Worm (Caenorhabditis elegans) whole organism, L4 larva: Measurements from ENCODE around the gene spp-20.

Experiments
- F26F4.8 ChIP-seq: fragments of 200-800 bp; sonication (Bioruptor generic); conservative IDR thresholded peaks from 2 replicates; pipeline ENCODE4 v1.3.6; 2022; ENCODE audit warnings: missing genetic modification characterization, missing compliant biosample characterization
- ZK337.2 ChIP-seq: fragments of 200-800 bp; sonication (Bioruptor generic); IDR thresholded peaks from 2 replicates; pipeline ENCODE4 v1.3.6; 2022; ENCODE audit warnings: missing genetic modification reagents, missing genetic modification characterization, missing compliant biosample characterization
- aha-1 ChIP-seq: fragments of 150-350 bp; peaks from one replicate; lab custom pipeline; 2014; ENCODE audit warnings: missing biosample characterization, missing genetic modification characterization
- ama-1 ChIP-seq: fragments of 150-350 bp; optimal IDR thresholded peaks from 2 replicates; lab custom pipeline; 2014; ENCODE audit warnings: inconsistent platforms, mixed read lengths
- fkh-10 ChIP-seq: fragments of 150-350 bp; optimal IDR thresholded peaks from 2 replicates; lab custom pipeline; 2014; ENCODE audit warnings: missing biosample characterization, missing genetic modification reagents, missing genetic modification characterization
- lsy-2 ChIP-seq, 2 experiments: fragments of 150-350 bp in 1 of 2; sonication (generic microtip) in 1 of 2; optimal IDR thresholded peaks; 2 replicates each; lab custom pipeline; 2014 to 2017; ENCODE audit warnings: missing biosample characterization in 2 of 2, missing genetic modification characterization in 2 of 2
- nhr-102 ChIP-seq: sonication (generic microtip); optimal IDR thresholded peaks from 2 replicates; lab custom pipeline; 2016; ENCODE audit warnings: mild to moderate bottlenecking, missing genetic modification characterization, moderate library complexity, missing compliant biosample characterization
- pha-4 ChIP-seq, 2 experiments: fragments of 150-350 bp in 1 of 2; fragments of 200-800 bp in 1 of 2; sonication (Bioruptor generic) in 1 of 2; IDR thresholded peaks in 1 of 2; optimal IDR thresholded peaks in 1 of 2; 2 replicates each; pipeline versions ENCODE4 v1.3.6 to Lab custom; 2014 to 2022; ENCODE audit warnings: missing genetic modification characterization in 2 of 2, missing genetic modification reagents in 2 of 2, missing biosample characterization in 1 of 2, missing compliant biosample characterization in 1 of 2
- snpc-1.2 ChIP-seq: fragments of 200-800 bp; sonication (Bioruptor generic); IDR thresholded peaks from 2 replicates; pipeline ENCODE4 v1.3.6; 2022; ENCODE audit warnings: missing genetic modification reagents, missing genetic modification characterization, missing compliant biosample characterization
- ztf-7 ChIP-seq: fragments of 150-350 bp; optimal IDR thresholded peaks from 2 replicates; lab custom pipeline; 2014; ENCODE audit warnings: missing biosample characterization, missing genetic modification characterization

The spp-20 gene

DNA sequence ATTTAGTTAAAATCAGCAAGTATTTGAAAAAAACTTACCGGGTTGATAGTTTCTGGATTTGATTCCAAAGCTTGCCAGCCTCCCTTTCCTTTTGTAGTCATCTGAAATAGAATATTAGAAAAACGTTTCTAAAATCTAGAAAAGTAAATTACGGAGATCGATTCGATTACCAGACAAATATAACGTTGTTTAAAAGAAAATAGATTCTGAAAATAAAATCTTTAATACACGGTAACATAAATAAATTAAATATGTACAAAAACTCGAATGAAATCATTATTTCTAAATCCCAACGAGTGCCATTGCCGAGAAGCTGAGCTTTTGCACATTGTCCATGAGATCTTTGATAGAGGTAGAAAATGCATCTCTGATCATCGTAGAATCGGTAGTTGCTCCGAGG, 49.3 kb downstream of the spp-20 start, which contains the start of gene ubh-3:
Gene ubh-3 (minus strand): TSS at position 101 of the 400 bp plus-strand sequence.
- no peak for TF ChIP-seq nhr-102 (tag; lab: Kevin White, UChicago)
- TF ChIP-seq snpc-1.2 (GFP tag; lab: Robert Waterston, UW) = no peak
- no peak for TF ChIP-seq ztf-7
- TF ChIP-seq lsy-2 (tag; optimal IDR thresholded peaks at IDR 0.05; lab: Kevin White, UChicago) = no peak
- TF ChIP-seq fkh-10 (GFP tag; lab: Kevin White, UChicago) = no peak
- TF ChIP-seq ZK337.2 (GFP tag; lab: Robert Waterston, UW) = no peak
- TF ChIP-seq ama-1 (lab: Kevin White, UChicago) = no peak
- no peak for TF ChIP-seq F26F4.8 (GFP tag; lab: Robert Waterston, UW)
- no peak for TF ChIP-seq pha-4 (GFP tag; IDR thresholded peaks at IDR 0.05; lab: Robert Waterston, UW)
- TF ChIP-seq pha-4 (tag; optimal IDR thresholded peaks at IDR 0.05; lab: Kevin White, UChicago) = no peak
- no peak for TF ChIP-seq aha-1
